Fruit fly (Drosophila melanogaster) whole organism, wandering third instar larva: ENCODE measurements around the gene CG16756.

Source experiments
- Jra ChIP-seq: sonication (Bioruptor generic); optimal IDR thresholded peaks from 2 replicates; lab custom pipeline; 2016; ENCODE audit warnings: missing biosample characterization, missing genetic modification characterization
- Mio ChIP-seq: sonication (Bioruptor generic); optimal IDR thresholded peaks from 2 replicates; lab custom pipeline; 2016; ENCODE audit warnings: missing biosample characterization, missing genetic modification characterization
- jim ChIP-seq: fragments of 175-275, 200-325 bp; sonication (Bioruptor generic); optimal IDR thresholded peaks from 2 replicates; lab custom pipeline; 2016; ENCODE audit warnings: missing biosample characterization, mild to moderate bottlenecking, missing genetic modification characterization

DNA sequence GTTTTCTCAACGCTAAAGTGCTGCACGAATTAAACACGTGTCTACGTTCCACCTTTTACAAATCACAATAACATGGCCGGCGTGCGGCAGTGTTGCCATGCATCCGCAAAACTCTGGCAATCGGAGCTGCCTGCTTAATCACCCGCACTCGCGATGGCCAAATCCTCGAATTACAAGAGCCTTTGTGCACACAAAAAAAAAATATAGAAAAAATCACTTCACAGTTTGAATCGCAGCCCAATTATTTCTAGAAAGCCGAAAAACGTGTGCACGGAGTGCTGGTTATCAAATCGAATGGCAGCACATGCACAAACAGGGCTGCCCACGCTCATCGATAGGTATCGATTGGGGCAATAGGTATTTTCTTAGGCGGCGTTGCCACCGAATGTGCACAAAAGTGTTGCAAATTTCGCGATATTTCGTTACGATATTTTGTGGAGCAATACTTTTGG lies 6.7 kb upstream of the CG16756 start, which contains the start of gene spoon:
- TF ChIP-seq jim (GFP tag; lab: Kevin White, UChicago) (peak; percentile 27), Jra (GFP tag; lab: Kevin White, UChicago) (no peak), Mio (GFP tag; lab: Kevin White, UChicago) (no peak)
